Worm (Caenorhabditis elegans) whole organism, L1 larva: Measurements from ENCODE around the gene B0001.4.

ENCODE experiments used
- ama-1 ChIP-seq: fragments of 150-350 bp; optimal IDR thresholded peaks from 2 replicates; lab custom pipeline; 2014
- lin-15B ChIP-seq: fragments of 150-350 bp; sonication (generic microtip); optimal IDR thresholded peaks from 3 replicates; lab custom pipeline; 2014; ENCODE audit warnings: missing biosample characterization, missing genetic modification characterization
- snpc-4 ChIP-seq: fragments of 150-350 bp; optimal IDR thresholded peaks from 2 replicates; lab custom pipeline; 2014; ENCODE audit warnings: missing biosample characterization, missing genetic modification characterization

DNA sequence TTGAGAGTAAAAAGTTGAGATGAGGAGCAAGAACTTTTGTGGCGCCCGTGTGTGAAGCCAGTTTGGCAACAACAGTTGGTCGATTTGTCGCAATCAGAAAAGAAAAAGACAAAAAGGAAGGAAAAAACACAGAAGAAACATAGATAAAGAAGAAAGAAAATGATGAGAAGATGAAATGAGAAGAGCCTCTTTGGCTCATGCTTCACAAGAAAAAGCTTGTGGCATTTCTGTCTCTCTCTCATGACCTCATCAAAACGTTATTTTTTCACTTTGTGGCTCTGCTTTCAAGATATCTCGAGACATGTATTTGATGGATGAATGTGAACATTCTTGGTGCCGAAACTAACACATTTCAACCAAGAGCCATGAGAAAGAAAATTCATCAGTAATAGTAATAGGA, 24.9 kb downstream of the B0001.4 start:
- TF ChIP-seq ama-1 (lab: Kevin White, UChicago): no peak
- no peak for TF ChIP-seq lin-15B (tag; lab: Kevin White, UChicago)
- TF ChIP-seq snpc-4 (tag; lab: Kevin White, UChicago): no peak
